Worm (Caenorhabditis elegans) whole organism, L3 larva: ENCODE results near the gene mrpl-28.

ENCODE experiments used
- elt-1 ChIP-seq: fragments of 150-350 bp; optimal IDR thresholded peaks from 2 replicates; lab custom pipeline; 2014; ENCODE audit warnings: missing biosample characterization, missing genetic modification characterization
- elt-2 ChIP-seq: sonication (generic microtip); optimal IDR thresholded peaks from 2 replicates; lab custom pipeline; 2016; ENCODE audit warnings: missing genetic modification reagents, mild to moderate bottlenecking, missing genetic modification characterization, missing compliant biosample characterization
- jun-1 ChIP-seq: fragments of 150-350 bp; optimal IDR thresholded peaks from 2 replicates; lab custom pipeline; 2014; ENCODE audit warnings: missing biosample characterization, missing genetic modification reagents, missing genetic modification characterization
- mdl-1 ChIP-seq: fragments of 150-350 bp; optimal IDR thresholded peaks from 2 replicates; lab custom pipeline; 2014; ENCODE audit warnings: missing biosample characterization, missing genetic modification characterization
- nhr-11 ChIP-seq: fragments of 150-350 bp; optimal IDR thresholded peaks from 2 replicates; lab custom pipeline; 2014; ENCODE audit warnings: missing biosample characterization, missing genetic modification characterization
- nhr-237 ChIP-seq: fragments of 150-350 bp; optimal IDR thresholded peaks from 2 replicates; lab custom pipeline; 2014; ENCODE audit warnings: missing biosample characterization, missing genetic modification characterization
- nhr-28 ChIP-seq: fragments of 150-350 bp; optimal IDR thresholded peaks from 2 replicates; lab custom pipeline; 2014; ENCODE audit warnings: missing biosample characterization, missing genetic modification characterization
- ztf-4 ChIP-seq: fragments of 150-350 bp; optimal IDR thresholded peaks from 2 replicates; lab custom pipeline; 2014; ENCODE audit warnings: missing biosample characterization, missing genetic modification characterization

DNA sequence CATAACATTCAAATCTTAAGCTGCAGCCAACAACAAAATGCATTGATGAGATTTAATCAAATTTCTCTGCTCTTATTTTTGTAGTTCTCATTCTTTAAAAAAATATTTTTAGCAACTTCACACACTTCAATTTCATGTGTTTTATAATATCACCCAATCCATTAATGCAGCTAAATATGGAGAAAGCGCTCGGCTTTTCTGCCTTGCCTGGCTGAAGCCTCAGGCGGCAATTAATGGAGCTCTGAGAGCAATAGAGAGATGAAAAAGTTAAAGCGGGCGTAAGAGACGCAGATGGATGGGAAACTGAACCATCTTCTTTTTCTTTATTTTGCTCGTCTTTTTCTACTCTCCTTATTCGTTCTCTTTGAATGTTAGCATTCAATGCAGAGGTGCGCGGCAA is 48.1 kb downstream of the mrpl-28 start:
- TF ChIP-seq jun-1, result no peak
- no peak for TF ChIP-seq nhr-11 (tag; lab: Kevin White, UChicago)
- TF ChIP-seq nhr-28, result no peak
- TF ChIP-seq nhr-237 (tag; lab: Kevin White, UChicago), result no peak
- TF ChIP-seq elt-2 (tag; lab: Kevin White, UChicago), result no peak
- no peak for TF ChIP-seq mdl-1
- TF ChIP-seq elt-1 (tag; lab: Kevin White, UChicago), result no peak
- no peak for TF ChIP-seq ztf-4 (tag; lab: Kevin White, UChicago)
